Worm (Caenorhabditis elegans) whole organism, L4 larva: ENCODE data around the gene C50E3.5.

Experiments
- F26F4.8 ChIP-seq: fragments of 200-800 bp; sonication (Bioruptor generic); conservative IDR thresholded peaks from 2 replicates; pipeline ENCODE4 v1.3.6; 2022; ENCODE audit warnings: missing genetic modification characterization, missing compliant biosample characterization
- Y105C5A.15 ChIP-seq: fragments of 200-800 bp; sonication (Bioruptor generic); IDR thresholded peaks from 2 replicates; pipeline ENCODE4 v1.3.6; 2022; ENCODE audit warnings: missing genetic modification characterization, missing compliant biosample characterization
- Y48G9A.11 ChIP-seq: fragments of 200-800 bp; sonication (Bioruptor generic); IDR thresholded peaks from 2 replicates; pipeline ENCODE4 v1.3.6; 2022; ENCODE audit warnings: missing genetic modification reagents, missing genetic modification characterization, missing compliant biosample characterization
- ZK337.2 ChIP-seq: fragments of 200-800 bp; sonication (Bioruptor generic); IDR thresholded peaks from 2 replicates; pipeline ENCODE4 v1.3.6; 2022; ENCODE audit warnings: missing genetic modification reagents, missing genetic modification characterization, missing compliant biosample characterization
- aha-1 ChIP-seq: fragments of 150-350 bp; peaks from one replicate; lab custom pipeline; 2014; ENCODE audit warnings: missing biosample characterization, missing genetic modification characterization
- aly-2 ChIP-seq: sonication (generic microtip); optimal IDR thresholded peaks from 2 replicates; lab custom pipeline; 2018; ENCODE audit warnings: missing biosample characterization, missing genetic modification characterization
- ama-1 ChIP-seq: fragments of 150-350 bp; optimal IDR thresholded peaks from 2 replicates; lab custom pipeline; 2014; ENCODE audit warnings: inconsistent platforms, mixed read lengths
- attf-4 ChIP-seq: sonication (generic microtip); optimal IDR thresholded peaks from 3 replicates; lab custom pipeline; 2017; ENCODE audit warnings: missing biosample characterization, missing genetic modification characterization
- ceh-28 ChIP-seq: fragments of 150-350 bp; optimal IDR thresholded peaks from 2 replicates; lab custom pipeline; 2014; ENCODE audit warnings: missing biosample characterization, missing genetic modification reagents, missing genetic modification characterization
- cey-2 ChIP-seq: sonication (generic microtip); optimal IDR thresholded peaks from 3 replicates; lab custom pipeline; 2017; ENCODE audit warnings: missing genetic modification characterization, mild to moderate bottlenecking, missing compliant biosample characterization, antibody characterized with exemption, borderline replicate concordance; ENCODE audit not compliant: insufficient read depth
- dpl-1 ChIP-seq: fragments of 150-350 bp; optimal IDR thresholded peaks from 2 replicates; lab custom pipeline; 2014; ENCODE audit warnings: missing biosample characterization, missing genetic modification reagents, missing genetic modification characterization
- duxl-1 ChIP-seq: sonication (generic microtip); optimal IDR thresholded peaks from 2 replicates; lab custom pipeline; 2016; ENCODE audit warnings: mild to moderate bottlenecking, missing genetic modification characterization, moderate library complexity, missing compliant biosample characterization; ENCODE audit not compliant: poor library complexity
- gei-8 ChIP-seq: fragments of 200-800 bp; sonication (Bioruptor generic); optimal IDR thresholded peaks from 2 replicates; lab custom pipeline; 2018; ENCODE audit warnings: mild to moderate bottlenecking, missing genetic modification characterization, missing compliant biosample characterization
- hlh-11 ChIP-seq: fragments of 200-800 bp; sonication (Bioruptor generic); optimal IDR thresholded peaks from 2 replicates; lab custom pipeline; 2018; ENCODE audit warnings: mild to moderate bottlenecking, missing genetic modification characterization, missing compliant biosample characterization
- lin-38 ChIP-seq: fragments of 200-800 bp; sonication (Bioruptor generic); IDR thresholded peaks from 2 replicates; pipeline ENCODE4 v1.3.6; 2022; ENCODE audit warnings: missing genetic modification reagents, missing genetic modification characterization, missing compliant biosample characterization
- lin-39 ChIP-seq: fragments of 150-350 bp; optimal IDR thresholded peaks from 2 replicates; lab custom pipeline; 2014; ENCODE audit warnings: missing biosample characterization, missing genetic modification reagents, missing genetic modification characterization
- lsy-2 ChIP-seq, 2 experiments: fragments of 150-350 bp in 1 of 2; sonication (generic microtip) in 1 of 2; optimal IDR thresholded peaks; 2 replicates each; lab custom pipeline; 2014 to 2017; ENCODE audit warnings: missing biosample characterization in 2 of 2, missing genetic modification characterization in 2 of 2
- mdl-1 ChIP-seq, 2 experiments: fragments of 150-350 bp in 1 of 2; sonication (generic microtip) in 1 of 2; optimal IDR thresholded peaks; 2 replicates each; lab custom pipeline; 2014 to 2017; ENCODE audit warnings: missing biosample characterization in 2 of 2, missing genetic modification characterization in 2 of 2
- mep-1 ChIP-seq: fragments of 150-350 bp; sonication (generic microtip); optimal IDR thresholded peaks from 3 replicates; lab custom pipeline; 2014; ENCODE audit warnings: missing biosample characterization, missing genetic modification characterization
- mes-2 ChIP-seq: sonication (generic microtip); optimal IDR thresholded peaks from 2 replicates; lab custom pipeline; 2016; ENCODE audit warnings: missing genotype, mild to moderate bottlenecking, missing genetic modification characterization, missing compliant biosample characterization; ENCODE audit not compliant: poor library complexity, severe bottlenecking
- mxl-2 ChIP-seq: fragments of 200-800 bp; sonication (Bioruptor generic); conservative IDR thresholded peaks from 2 replicates; pipeline ENCODE4 v1.3.6; 2022; ENCODE audit warnings: missing genetic modification reagents, missing genetic modification characterization, missing compliant biosample characterization
- nhr-111 ChIP-seq: fragments of 200-800 bp; sonication (Bioruptor generic); optimal IDR thresholded peaks from 2 replicates; lab custom pipeline; 2018; ENCODE audit warnings: mild to moderate bottlenecking, missing genetic modification characterization, missing compliant biosample characterization
- nhr-25 ChIP-seq: sonication (generic microtip); optimal IDR thresholded peaks from 2 replicates; lab custom pipeline; 2017; ENCODE audit warnings: missing genetic modification characterization, mild to moderate bottlenecking, missing compliant biosample characterization, antibody characterized with exemption, moderate library complexity, borderline replicate concordance; ENCODE audit not compliant: insufficient read depth
- nhr-28 ChIP-seq: fragments of 150-350 bp; optimal IDR thresholded peaks from 2 replicates; lab custom pipeline; 2014; ENCODE audit warnings: missing biosample characterization, missing genetic modification characterization
- nhr-42 ChIP-seq: fragments of 200-800 bp; sonication (Bioruptor generic); IDR thresholded peaks from 2 replicates; pipeline ENCODE4 v1.3.6; 2022; ENCODE audit warnings: missing genetic modification characterization, missing compliant biosample characterization
- nhr-48 ChIP-seq: sonication (generic microtip); optimal IDR thresholded peaks from 2 replicates; lab custom pipeline; 2016; ENCODE audit warnings: mild to moderate bottlenecking, missing genetic modification characterization, missing compliant biosample characterization
- pha-4 ChIP-seq, 2 experiments: fragments of 150-350 bp in 1 of 2; fragments of 200-800 bp in 1 of 2; sonication (Bioruptor generic) in 1 of 2; IDR thresholded peaks in 1 of 2; optimal IDR thresholded peaks in 1 of 2; 2 replicates each; pipeline versions ENCODE4 v1.3.6 to Lab custom; 2014 to 2022; ENCODE audit warnings: missing genetic modification characterization in 2 of 2, missing genetic modification reagents in 2 of 2, missing biosample characterization in 1 of 2, missing compliant biosample characterization in 1 of 2
- rbr-2 ChIP-seq: sonication (generic microtip); optimal IDR thresholded peaks from 2 replicates; lab custom pipeline; 2016; ENCODE audit warnings: missing genotype, missing genetic modification characterization, missing compliant biosample characterization
- saeg-2 ChIP-seq: fragments of 200-800 bp; sonication (Bioruptor generic); IDR thresholded peaks from 2 replicates; pipeline ENCODE4 v1.3.6; 2022; ENCODE audit warnings: missing genetic modification reagents, missing genetic modification characterization, missing compliant biosample characterization
- sdz-12 ChIP-seq: fragments of 200-800 bp; sonication (Bioruptor generic); optimal IDR thresholded peaks from 2 replicates; lab custom pipeline; 2018; ENCODE audit warnings: mild to moderate bottlenecking, missing genetic modification characterization, missing compliant biosample characterization
- set-16 ChIP-seq: fragments of 200-800 bp; sonication (Bioruptor generic); IDR thresholded peaks from 2 replicates; pipeline ENCODE4 v1.3.6; 2022; ENCODE audit warnings: missing genetic modification reagents, missing genetic modification characterization, missing compliant biosample characterization
- tag-97 ChIP-seq: fragments of 200-800 bp; sonication (Bioruptor generic); IDR thresholded peaks from 2 replicates; pipeline ENCODE4 v1.3.6; 2022; ENCODE audit warnings: missing genetic modification characterization, missing compliant biosample characterization
- unc-62 ChIP-seq, 3 experiments: fragments of 150-350 bp in 1 of 3; sonication (generic microtip); optimal IDR thresholded peaks in 2 of 3; peaks in 1 of 3; 1 replicate in 1 of 3; 2 replicates in 2 of 3; lab custom pipeline; 2014 to 2017; ENCODE audit warnings: missing biosample characterization in 3 of 3, missing genetic modification characterization in 3 of 3, missing genetic modification reagents in 3 of 3, missing genotype in 1 of 3
- zag-1 ChIP-seq: fragments of 150-350 bp; optimal IDR thresholded peaks from 2 replicates; lab custom pipeline; 2014; ENCODE audit warnings: missing biosample characterization, missing genetic modification characterization
- zip-11 ChIP-seq: fragments of 200-800 bp; sonication (Bioruptor generic); IDR thresholded peaks from 2 replicates; pipeline ENCODE4 v1.3.6; 2022; ENCODE audit warnings: missing genetic modification characterization, missing compliant biosample characterization
- zip-2 ChIP-seq: fragments of 150-350 bp; optimal IDR thresholded peaks from 2 replicates; lab custom pipeline; 2014; ENCODE audit warnings: missing biosample characterization, missing genetic modification characterization

The C50E3.5 gene

DNA sequence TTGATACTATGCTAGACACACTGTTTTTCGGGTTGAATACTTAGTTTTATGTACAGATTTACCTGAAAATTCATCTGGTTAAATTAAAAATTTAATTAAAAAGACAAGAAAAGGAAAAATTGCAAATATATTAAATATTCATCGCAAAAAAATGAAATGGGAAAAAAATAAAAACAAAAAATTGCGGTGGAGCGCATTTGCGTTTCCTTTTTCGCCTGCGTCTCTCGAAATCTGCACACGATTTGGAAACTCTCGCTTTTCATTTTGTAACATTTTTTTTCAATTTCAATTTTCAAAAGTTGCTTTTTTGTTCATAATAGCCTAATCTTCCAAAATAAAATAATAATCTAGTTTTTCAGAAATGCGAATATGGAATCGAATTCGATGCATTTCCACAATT is at the start of gene C50E3.5, which contains the start of gene F19F10.11:
Gene C50E3.5, plus strand, starts transcription at position 360 of the 400 bp plus-strand sequence.
Gene F19F10.11, minus strand, starts transcription at position 68 of the 400 bp plus-strand sequence.
- peak; percentile 37 for TF ChIP-seq nhr-28 (tag; lab: Kevin White, UChicago)
- no peak for TF ChIP-seq aly-2 (tag; lab: Kevin White, UChicago)
- TF ChIP-seq lsy-2 (tag; optimal IDR thresholded peaks at IDR 0.05; lab: Kevin White, UChicago): peak in 1 of 2 experiments; percentile 71
- TF ChIP-seq duxl-1 (tag; lab: Kevin White, UChicago): no peak
- TF ChIP-seq rbr-2 (tag; lab: Kevin White, UChicago): peak; percentile 30
- peak; percentile 97 for TF ChIP-seq lin-38
- TF ChIP-seq mep-1 (tag; lab: Kevin White, UChicago): peak; percentile 24
- no peak for TF ChIP-seq hlh-11 (tag; lab: Kevin White, UChicago)
- TF ChIP-seq mes-2 (tag; lab: Kevin White, UChicago): peak; percentile 73
- TF ChIP-seq aha-1 (tag; lab: Kevin White, UChicago): no peak
- TF ChIP-seq dpl-1: peak; percentile 43
- TF ChIP-seq pha-4 (GFP tag; IDR thresholded peaks at IDR 0.05; lab: Robert Waterston, UW): no peak
- no peak for TF ChIP-seq pha-4 (tag; optimal IDR thresholded peaks at IDR 0.05; lab: Kevin White, UChicago)
- TF ChIP-seq sdz-12: no peak

DNA sequence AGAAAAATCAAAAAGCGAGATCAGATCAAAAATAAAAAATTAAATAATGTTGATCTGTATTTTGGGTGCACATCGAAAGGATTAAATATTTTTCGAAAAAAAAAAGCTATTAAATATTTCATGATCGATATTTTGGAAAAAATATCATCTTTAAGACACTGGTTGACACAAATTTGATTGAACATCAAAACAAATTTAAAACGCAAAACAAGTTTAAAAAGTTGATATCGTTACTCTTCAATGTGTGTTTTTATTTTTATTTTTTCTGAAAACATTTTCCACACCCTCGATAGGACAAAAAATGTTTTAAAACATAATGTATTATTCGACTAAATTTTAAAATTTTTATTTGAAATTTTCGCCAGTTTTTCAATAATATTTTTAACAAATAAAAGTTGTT is 49.8 kb upstream of the C50E3.5 start, which contains the start of gene C54F6.12:
Gene C54F6.12, minus strand, starts transcription at position 101 of the 400 bp plus-strand sequence.
- TF ChIP-seq ama-1 (lab: Kevin White, UChicago) (no peak), F26F4.8 (GFP tag; lab: Robert Waterston, UW) (no peak), zag-1 (tag; lab: Kevin White, UChicago) (no peak), dpl-1 (no peak), Y105C5A.15 (GFP tag; lab: Robert Waterston, UW) (no peak), lsy-2 (tag; optimal IDR thresholded peaks at IDR 0.05; lab: Kevin White, UChicago) (no peak), mxl-2 (GFP tag; lab: Robert Waterston, UW) (no peak), ceh-28 (tag; lab: Kevin White, UChicago) (no peak), cey-2 (no peak), nhr-25 (tag; lab: Kevin White, UChicago) (no peak), ZK337.2 (GFP tag; lab: Robert Waterston, UW) (no peak)

DNA sequence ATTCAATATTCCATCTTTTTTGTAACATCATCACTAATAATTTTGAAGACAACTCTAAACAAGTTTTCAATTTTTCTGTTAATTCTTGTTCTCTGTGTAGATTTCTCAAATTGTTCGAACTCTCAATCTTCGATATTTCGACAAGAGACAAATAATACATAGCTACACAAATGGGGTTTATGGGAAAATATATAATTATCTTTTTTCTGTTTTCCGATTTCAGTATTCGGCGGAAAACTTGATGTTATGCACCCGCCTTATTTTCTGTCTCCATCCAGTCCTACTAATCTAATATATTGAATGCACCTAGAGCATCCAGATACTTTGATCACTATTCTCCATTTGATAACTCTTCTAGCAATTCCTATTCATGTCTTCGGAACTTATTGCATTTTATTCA is 48.8 kb upstream of the C50E3.5 start, which contains the start of gene srh-268:
Gene srh-268, plus strand, starts transcription at position 301 of the 400 bp plus-strand sequence.
- TF ChIP-seq Y48G9A.11 (GFP tag; lab: Robert Waterston, UW) (no peak), lin-39 (tag; lab: Kevin White, UChicago) (no peak), gei-8 (no peak), nhr-42 (GFP tag; lab: Robert Waterston, UW) (no peak)

DNA sequence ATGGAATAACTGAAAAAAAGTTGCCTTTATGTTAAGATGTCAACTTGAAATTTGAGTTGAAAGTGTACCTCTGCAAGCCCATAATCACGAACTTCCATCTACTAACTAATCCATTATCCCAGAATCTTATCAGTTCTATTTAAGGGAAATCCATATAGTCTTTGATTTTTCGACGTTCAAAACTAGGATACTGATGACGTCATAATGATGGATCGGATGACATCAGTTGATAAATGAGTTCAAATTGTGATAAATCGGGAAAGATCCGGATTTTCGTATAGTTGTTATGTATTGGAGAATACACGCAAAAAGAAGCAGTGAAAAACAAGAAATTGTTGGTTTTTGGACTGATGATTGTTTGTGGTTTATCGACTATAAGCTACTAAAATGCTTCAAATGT is 44.1 kb upstream of the C50E3.5 start:
- TF ChIP-seq mdl-1 (tag; optimal IDR thresholded peaks at IDR 0.05; lab: Kevin White, UChicago) (peak in 1 of 2 experiments; percentile 8), nhr-48 (tag; lab: Kevin White, UChicago) (peak; percentile 79), F26F4.8 (GFP tag; lab: Robert Waterston, UW) (no peak), nhr-28 (tag; lab: Kevin White, UChicago) (peak; percentile 10), nhr-111 (GFP tag; lab: Kevin White, UChicago) (no peak), unc-62 (GFP tag; optimal IDR thresholded peaks at IDR 0.05 in 1 of 2; lab: Kevin White, UChicago) (peak in 1 of 2 experiments; percentile 87), unc-62 (tag; optimal IDR thresholded peaks at IDR 0.05; lab: Kevin White, UChicago) (no peak)

DNA sequence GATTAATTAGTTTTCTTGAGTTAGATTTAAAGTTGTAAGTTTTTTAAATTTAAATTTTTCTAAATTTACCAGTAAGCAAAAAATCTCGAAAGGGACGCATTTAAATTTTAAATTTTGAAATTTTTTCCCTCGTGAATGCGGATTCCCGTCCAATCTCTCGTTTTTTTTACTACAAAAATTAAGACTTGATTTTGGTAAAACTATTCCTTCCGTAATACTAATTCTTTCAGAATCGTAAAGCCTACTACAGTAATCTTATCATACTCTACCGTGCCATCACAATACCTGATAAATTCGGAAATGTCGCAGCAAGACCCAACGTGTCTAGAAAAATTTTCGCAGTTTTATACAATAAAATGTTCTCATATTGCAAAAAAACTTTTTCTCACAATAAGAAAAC is 42.6 kb upstream of the C50E3.5 start, which contains the start of the genes C54F6.19 and nhx-3:
Gene C54F6.19, plus strand, starts transcription at position 301 of the 400 bp plus-strand sequence.
Gene nhx-3, minus strand, starts transcription at position 337 of the 400 bp plus-strand sequence.
- TF ChIP-seq duxl-1 (tag; lab: Kevin White, UChicago) (no peak), F26F4.8 (GFP tag; lab: Robert Waterston, UW) (no peak), mep-1 (tag; lab: Kevin White, UChicago) (no peak), zip-2 (tag; lab: Kevin White, UChicago) (no peak), set-16 (GFP tag; lab: Robert Waterston, UW) (no peak), cey-2 (no peak), nhr-48 (tag; lab: Kevin White, UChicago) (no peak), gei-8 (no peak), saeg-2 (GFP tag; lab: Robert Waterston, UW) (no peak), zip-11 (GFP tag; lab: Robert Waterston, UW) (no peak), tag-97 (GFP tag; lab: Robert Waterston, UW) (no peak), nhr-25 (tag; lab: Kevin White, UChicago) (no peak), attf-4 (tag; lab: Kevin White, UChicago) (no peak)
